Fruit fly (Drosophila melanogaster): ENCODE data around the gene ALiX.

DNA sequence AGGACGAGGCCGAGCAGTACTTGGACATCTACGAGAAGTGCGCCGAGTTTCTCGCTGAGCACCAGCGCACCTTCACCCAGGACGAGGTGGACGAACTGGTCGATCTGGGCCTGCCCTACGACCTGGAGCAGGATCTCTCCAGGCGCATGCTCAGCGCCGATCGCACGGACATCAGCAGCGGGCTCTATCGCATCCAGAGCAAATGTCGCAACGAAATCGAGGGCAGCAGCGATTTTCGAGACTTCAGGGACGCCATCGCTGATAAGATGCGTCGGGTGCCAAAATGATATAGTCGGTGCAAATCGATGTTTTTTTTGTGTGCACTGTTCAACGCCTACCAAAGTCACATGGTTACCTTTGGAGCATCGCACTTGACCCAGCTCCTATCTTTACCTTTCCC is 20.2 kb downstream of the ALiX start:
- no peak for TF ChIP-seq CG8478 (optimal IDR thresholded peaks at IDR 0.05)
- TF ChIP-seq CTCF (optimal IDR thresholded peaks at IDR 0.05): no peak

Measured in S2 (cell line).